Fruit fly (Drosophila melanogaster): ENCODE measurements around the gene CG46434.

DNA sequence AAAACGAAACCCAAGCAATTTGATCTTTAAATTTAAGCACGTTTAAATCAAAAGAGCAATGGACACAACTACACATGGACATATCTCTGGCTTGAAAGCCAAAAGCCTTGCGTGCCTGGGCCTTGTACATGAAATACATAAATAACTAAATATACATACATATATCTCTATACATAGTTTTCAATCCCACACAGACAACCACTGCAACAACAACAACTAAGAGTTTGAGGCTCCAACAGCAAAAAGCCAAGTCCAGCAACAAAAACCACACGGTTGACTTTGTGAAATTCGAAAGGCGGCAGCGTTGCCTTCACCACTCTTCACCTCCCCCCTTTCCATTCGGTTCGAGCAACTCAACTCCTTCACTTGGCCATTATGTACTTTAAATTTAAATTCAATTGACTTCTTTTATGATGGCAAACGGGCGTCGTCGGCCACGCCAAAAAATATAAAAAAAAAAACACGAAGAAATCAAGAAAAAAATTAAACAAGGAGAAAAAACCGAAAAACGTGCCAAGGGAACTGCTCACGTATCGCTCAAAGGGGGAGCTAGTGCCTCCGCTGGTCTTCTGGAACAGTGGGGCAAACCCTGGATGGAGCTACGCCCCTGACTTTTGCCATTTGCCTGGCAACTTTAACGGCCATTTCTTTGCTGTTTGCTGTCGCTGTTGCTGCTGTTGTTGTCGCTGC is 16.1 kb upstream of the CG46434 start:
- TF ChIP-seq EcR (GFP tag; optimal IDR thresholded peaks at IDR 0.05) (peak in 1 of 2 experiments; percentile 26), psq (optimal IDR thresholded peaks at IDR 0.05) (no peak), pan (optimal IDR thresholded peaks at IDR 0.05) (no peak), usp (GFP tag; optimal IDR thresholded peaks at IDR 0.05) (no peak), Dll (optimal IDR thresholded peaks at IDR 0.05) (no peak)
